Fruit fly (Drosophila melanogaster): ENCODE results near the gene GNBP2.

dm6 chr3L:18636782-18637181, 38.4 kb downstream of the GNBP2 start:
- TF ChIP-seq Hr78 (GFP tag; optimal IDR thresholded peaks at IDR 0.05): no peak
- no peak for TF ChIP-seq Vsx2 (GFP tag; optimal IDR thresholded peaks at IDR 0.05; ENCODE audit: partially characterized antibody)
- no peak for TF ChIP-seq br (GFP tag; optimal IDR thresholded peaks at IDR 0.05)
- TF ChIP-seq Hr83 (GFP tag; optimal IDR thresholded peaks at IDR 0.05; ENCODE audit: poor library complexity, severe bottlenecking): no peak
- TF ChIP-seq h (GFP tag; optimal IDR thresholded peaks at IDR 0.05): no peak
- TF ChIP-seq Mio (GFP tag; optimal IDR thresholded peaks at IDR 0.05): no peak
- no peak for TF ChIP-seq Sp1 (GFP tag; optimal IDR thresholded peaks at IDR 0.05)
- no peak for TF ChIP-seq pan (optimal IDR thresholded peaks at IDR 0.05)
- no peak for TF ChIP-seq Dfd (GFP tag; optimal IDR thresholded peaks at IDR 0.05)
- no peak for TF ChIP-seq usp (GFP tag; optimal IDR thresholded peaks at IDR 0.05)
- TF ChIP-seq rgr (GFP tag; optimal IDR thresholded peaks at IDR 0.05): no peak
- no peak for TF ChIP-seq Myc (optimal IDR thresholded peaks at IDR 0.05)
- TF ChIP-seq Rel (GFP tag; optimal IDR thresholded peaks at IDR 0.05): no peak
- TF ChIP-seq Rel (tag; optimal IDR thresholded peaks at IDR 0.05): no peak
